Fruit fly (Drosophila melanogaster) whole organism, embryonic: ENCODE data around the gene CG17612.

ENCODE experiments used
- B-H2 ChIP-seq: fragments of 200-800 bp; sonication (Bioruptor generic); optimal IDR thresholded peaks from 2 replicates; lab custom pipeline; 2018; ENCODE audit warnings: missing biosample characterization, mild to moderate bottlenecking, missing genetic modification characterization
- CG10274 ChIP-seq: fragments of 200-800 bp; sonication (Bioruptor generic); optimal IDR thresholded peaks from 3 replicates; lab custom pipeline; 2017; ENCODE audit warnings: missing biosample characterization, mild to moderate bottlenecking, missing genetic modification characterization
- CG10565 ChIP-seq: fragments of 200-800 bp; sonication (Bioruptor generic); optimal IDR thresholded peaks from 3 replicates; lab custom pipeline; 2016; ENCODE audit warnings: missing biosample characterization, mild to moderate bottlenecking, missing genetic modification characterization
- CG11456 ChIP-seq: fragments of 200-800 bp; sonication (Bioruptor generic); IDR thresholded peaks from 3 replicates; pipeline ENCODE4 v1.3.6; 2022; ENCODE audit warnings: missing biosample characterization, missing genetic modification characterization
- CG11695 ChIP-seq: fragments of 200-800 bp; sonication (Bioruptor generic); IDR thresholded peaks from 3 replicates; pipeline ENCODE4 v1.3.6; 2022; ENCODE audit warnings: missing biosample characterization, missing genetic modification characterization
- CG13296 ChIP-seq: fragments of 200-800 bp; sonication (Bioruptor generic); optimal IDR thresholded peaks from 3 replicates; lab custom pipeline; 2018; ENCODE audit warnings: missing biosample characterization, mild to moderate bottlenecking, missing genetic modification characterization
- CG15479 ChIP-seq: fragments of 200-800 bp; sonication (Bioruptor generic); optimal IDR thresholded peaks from 3 replicates; lab custom pipeline; 2019; ENCODE audit warnings: missing biosample characterization, mild to moderate bottlenecking, missing genetic modification characterization, moderate library complexity
- CG17802 ChIP-seq: fragments of 200-800 bp; sonication (Bioruptor generic); optimal IDR thresholded peaks from 2 replicates; lab custom pipeline; 2018; ENCODE audit warnings: missing biosample characterization, mild to moderate bottlenecking, missing genetic modification characterization, moderate library complexity
- CG17829 ChIP-seq: fragments of 200-800 bp; optimal IDR thresholded peaks from 2 replicates; lab custom pipeline; 2019; ENCODE audit warnings: missing biosample characterization, mild to moderate bottlenecking, missing genetic modification characterization, moderate library complexity
- CG2202 ChIP-seq: fragments of 200-800 bp; sonication (Bioruptor generic); optimal IDR thresholded peaks from 2 replicates; lab custom pipeline; 2018; ENCODE audit warnings: missing biosample characterization, mild to moderate bottlenecking, missing genetic modification characterization
- CG2712 ChIP-seq: fragments of 200-800 bp; optimal IDR thresholded peaks from 3 replicates; lab custom pipeline; 2019; ENCODE audit warnings: missing biosample characterization, mild to moderate bottlenecking, missing genetic modification characterization, moderate library complexity
- CG4854 ChIP-seq: fragments of 200-800 bp; sonication (Bioruptor generic); optimal IDR thresholded peaks from 2 replicates; lab custom pipeline; 2016; ENCODE audit warnings: missing biosample characterization, missing genetic modification characterization, inconsistent platforms
- D ChIP-seq, 2 experiments: fragments of 200-800 bp in 1 of 2; fragments of >200 bp in 1 of 2; sonication (Bioruptor generic) in 1 of 2; optimal IDR thresholded peaks; 2 replicates in 1 of 2; 3 replicates in 1 of 2; lab custom pipeline; 2017; ENCODE audit warnings: mild to moderate bottlenecking in 1 of 2, missing biosample characterization in 1 of 2, missing genetic modification characterization in 1 of 2, missing genetic modification reagents in 1 of 2
- Dip3 ChIP-seq: fragments of 200-800 bp; sonication (Bioruptor generic); optimal IDR thresholded peaks from 3 replicates; lab custom pipeline; 2016; ENCODE audit warnings: missing biosample characterization, missing genetic modification characterization
- Hey ChIP-seq: fragments of 200-800 bp; sonication (Bioruptor generic); optimal IDR thresholded peaks from 3 replicates; lab custom pipeline; 2018; ENCODE audit warnings: missing biosample characterization, mild to moderate bottlenecking, missing genetic modification characterization
- Hsf ChIP-seq: fragments of 200-800 bp; sonication (Bioruptor generic); optimal IDR thresholded peaks from 3 replicates; lab custom pipeline; 2016; ENCODE audit warnings: missing biosample characterization, missing genetic modification characterization
- Kr ChIP-seq: fragments of 200-800 bp; sonication (Bioruptor generic); optimal IDR thresholded peaks from 2 replicates; lab custom pipeline; 2017; ENCODE audit warnings: missing biosample characterization, mild to moderate bottlenecking, missing genetic modification characterization
- Med ChIP-seq: fragments of 200-800 bp; sonication (Bioruptor generic); peaks from one replicate; lab custom pipeline; 2016; ENCODE audit warnings: missing biosample characterization, missing genetic modification characterization, mild to moderate bottlenecking, inconsistent platforms, moderate library complexity
- Mrtf ChIP-seq: fragments of 200-800 bp; sonication (Bioruptor generic); IDR thresholded peaks from 3 replicates; pipeline ENCODE4 v1.3.6; 2022; ENCODE audit warnings: missing biosample characterization, missing genetic modification characterization
- Opbp ChIP-seq: fragments of 200-800 bp; sonication (Bioruptor generic); IDR thresholded peaks from 3 replicates; pipeline ENCODE4 v1.3.6; 2022; ENCODE audit warnings: missing biosample characterization, missing genetic modification characterization; ENCODE audit not compliant: partially characterized antibody
- Optix ChIP-seq: fragments of 200-800 bp; sonication (Bioruptor generic); IDR thresholded peaks from 3 replicates; pipeline ENCODE4 v1.3.6; 2022; ENCODE audit warnings: missing biosample characterization, missing genetic modification characterization
- Six4 ChIP-seq: fragments of 200-800 bp; sonication (Bioruptor generic); optimal IDR thresholded peaks from 2 replicates; lab custom pipeline; 2016; ENCODE audit warnings: missing biosample characterization, missing genetic modification characterization
- Vsx1 ChIP-seq: fragments of 200-800 bp; sonication (Bioruptor generic); optimal IDR thresholded peaks from 2 replicates; lab custom pipeline; 2017; ENCODE audit warnings: missing biosample characterization, mild to moderate bottlenecking, missing genetic modification characterization, missing genetic modification reagents
- ac ChIP-seq: fragments of 200-800 bp; sonication (Bioruptor generic); optimal IDR thresholded peaks from 3 replicates; lab custom pipeline; 2017; ENCODE audit warnings: missing biosample characterization, mild to moderate bottlenecking, missing genetic modification characterization
- btn ChIP-seq: fragments of 200-800 bp; sonication (Bioruptor generic); optimal IDR thresholded peaks from 2 replicates; lab custom pipeline; 2016; ENCODE audit warnings: missing biosample characterization, missing genetic modification characterization
- cad ChIP-seq: fragments of >200 bp; optimal IDR thresholded peaks from 2 replicates; lab custom pipeline; 2017; ENCODE audit warnings: missing biosample characterization, missing genetic modification characterization
- da ChIP-seq: fragments of 200-800 bp; sonication (Bioruptor generic); optimal IDR thresholded peaks from 2 replicates; lab custom pipeline; 2016; ENCODE audit warnings: missing biosample characterization, missing genetic modification characterization
- eyg ChIP-seq: fragments of 200-800 bp; sonication (Bioruptor generic); optimal IDR thresholded peaks from 3 replicates; lab custom pipeline; 2016; ENCODE audit warnings: missing biosample characterization, missing genetic modification characterization
- hkb ChIP-seq, 2 experiments: fragments of 200-800 bp in 1 of 2; fragments of >200 bp in 1 of 2; sonication (Bioruptor generic) in 1 of 2; IDR thresholded peaks in 1 of 2; optimal IDR thresholded peaks in 1 of 2; 2 replicates each; pipeline versions ENCODE4 v1.3.6 to Lab custom; 2017 to 2022; ENCODE audit warnings: missing biosample characterization in 1 of 2, missing genetic modification characterization in 1 of 2
- kni ChIP-seq: fragments of 200-800 bp; sonication (Bioruptor generic); optimal IDR thresholded peaks from 3 replicates; lab custom pipeline; 2017; ENCODE audit warnings: mild to moderate bottlenecking, missing biosample characterization, missing genetic modification reagents, missing genetic modification characterization
- p53 ChIP-seq: fragments of 200-800 bp; sonication (Bioruptor generic); optimal IDR thresholded peaks from 2 replicates; lab custom pipeline; 2016; ENCODE audit warnings: missing biosample characterization, missing genetic modification characterization
- pb ChIP-seq: fragments of 200-800 bp; sonication (Bioruptor generic); optimal IDR thresholded peaks from 3 replicates; lab custom pipeline; 2016; ENCODE audit warnings: missing biosample characterization, missing genetic modification characterization
- pros ChIP-seq: fragments of 200-800 bp; sonication (Bioruptor generic); optimal IDR thresholded peaks from 3 replicates; lab custom pipeline; 2019; ENCODE audit warnings: missing biosample characterization, mild to moderate bottlenecking, missing genetic modification characterization, moderate library complexity
- tll ChIP-seq, 2 experiments: fragments of 200-800 bp in 1 of 2; fragments of >200 bp in 1 of 2; sonication (Bioruptor generic) in 1 of 2; optimal IDR thresholded peaks; 2 replicates each; lab custom pipeline; 2017 to 2019; ENCODE audit warnings: missing biosample characterization in 2 of 2, missing genetic modification characterization in 2 of 2, mild to moderate bottlenecking in 1 of 2, moderate library complexity in 1 of 2
- tna ChIP-seq: fragments of 200-800 bp; sonication (Bioruptor generic); IDR thresholded peaks from 2 replicates; pipeline ENCODE4 v1.3.6; 2022; ENCODE audit warnings: missing biosample characterization, missing genetic modification characterization; ENCODE audit not compliant: partially characterized antibody
- twi ChIP-seq: fragments of 200-800 bp; optimal IDR thresholded peaks from 2 replicates; lab custom pipeline; 2019; ENCODE audit warnings: missing biosample characterization, mild to moderate bottlenecking, missing genetic modification characterization, moderate library complexity
- vvl ChIP-seq: fragments of 200-800 bp; sonication (Bioruptor generic); IDR thresholded peaks from 2 replicates; pipeline ENCODE4 v1.3.6; 2022; ENCODE audit warnings: missing biosample characterization, missing genetic modification characterization
- wdn ChIP-seq: fragments of 200-800 bp; sonication (Bioruptor generic); IDR thresholded peaks from 2 replicates; pipeline ENCODE4 v1.3.6; 2022; ENCODE audit warnings: missing biosample characterization, missing genetic modification characterization
- yki ChIP-seq: fragments of >200 bp; optimal IDR thresholded peaks from 3 replicates; lab custom pipeline; 2018
- zen ChIP-seq: fragments of 200-800 bp; sonication (Bioruptor generic); optimal IDR thresholded peaks from 3 replicates; lab custom pipeline; 2018; ENCODE audit warnings: missing biosample characterization, mild to moderate bottlenecking, missing genetic modification characterization, moderate library complexity

Gene CG17612

dm6 chr2L:4364914-4365313 lies 17.6 kb downstream of the CG17612 start (continued):
- TF ChIP-seq Hsf (GFP tag; lab: Kevin White, UChicago) (no peak), CG17802 (tag; lab: Kevin White, UChicago) (no peak), Hey (tag; lab: Kevin White, UChicago) (no peak), CG17829 (no peak), wdn (GFP tag; lab: Robert Waterston, UW) (no peak), CG2712 (tag; lab: Kevin White, UChicago) (peak; percentile 15), CG13296 (no peak), eyg (GFP tag; lab: Kevin White, UChicago) (no peak), pb (GFP tag; lab: Kevin White, UChicago) (no peak), btn (GFP tag; lab: Kevin White, UChicago) (no peak), CG2202 (peak; percentile 50), CG11695 (GFP tag; lab: Robert Waterston, UW) (no peak), Opbp (GFP tag; lab: Robert Waterston, UW) (no peak), Mrtf (GFP tag; lab: Robert Waterston, UW) (no peak), CG11456 (no peak), Med (GFP tag; lab: Kevin White, UChicago) (peak; percentile 5), Dip3 (GFP tag; lab: Kevin White, UChicago) (no peak), B-H2 (GFP tag; lab: Kevin White, UChicago) (no peak)

- TF ChIP-seq tna (no peak), vvl (no peak), CG10565 (no peak), ac (GFP tag; lab: Kevin White, UChicago) (peak; percentile 91), cad (GFP tag; lab: Kevin White, UChicago) (peak; percentile 69), D (optimal IDR thresholded peaks at IDR 0.05; lab: Kevin White, UChicago) (peak; percentile 37), D (GFP tag; optimal IDR thresholded peaks at IDR 0.05; lab: Kevin White, UChicago) (no peak), hkb (optimal IDR thresholded peaks at IDR 0.05; lab: Kevin White, UChicago) (no peak), hkb (GFP tag; IDR thresholded peaks at IDR 0.05; lab: Robert Waterston, UW) (no peak), yki (no peak), pros (GFP tag; lab: Kevin White, UChicago) (peak; percentile 98), CG4854 (GFP tag; lab: Kevin White, UChicago) (no peak), CG10274 (GFP tag; lab: Kevin White, UChicago) (no peak), kni (peak; percentile 4), Optix (GFP tag; lab: Robert Waterston, UW) (0 out of 3 replicates have a peak, but pooled peaks have one; percentile 17), twi (peak; percentile 97), CG15479 (GFP tag; lab: Kevin White, UChicago) (peak; percentile 45), Kr (GFP tag; lab: Kevin White, UChicago) (peak; percentile 47), tll (GFP tag; optimal IDR thresholded peaks at IDR 0.05; lab: Kevin White, UChicago) (peak in 1 of 2 experiments; percentile 48), Vsx1 (GFP tag; lab: Kevin White, UChicago) (no peak), Six4 (GFP tag; lab: Kevin White, UChicago) (peak; percentile 22), p53 (GFP tag; lab: Kevin White, UChicago) (peak; percentile 4), da (GFP tag; lab: Kevin White, UChicago) (peak; percentile 21), zen (peak; percentile 8)
- TF ChIP-seq, all 482 proteins: peak for 14
These were observed 18.7 kb downstream of the CG17612 start for dm6 chr2L:4363707-4364270.
